Fruit fly (Drosophila melanogaster) Kc167 (cell line): ENCODE data around the gene Scm.

Experiments used
- Myc ChIP-seq: fragments of >200 bp; optimal IDR thresholded peaks from 2 replicates; lab custom pipeline; 2017; ENCODE audit warnings: missing external identifiers
- Sin3A ChIP-seq: fragments of >200 bp; optimal IDR thresholded peaks from 2 replicates; lab custom pipeline; 2018; ENCODE audit warnings: missing external identifiers
- h ChIP-seq: fragments of >200 bp; optimal IDR thresholded peaks from 3 replicates; lab custom pipeline; 2018; ENCODE audit warnings: missing external identifiers
- insv ChIP-seq: fragments of >200 bp; optimal IDR thresholded peaks from 3 replicates; lab custom pipeline; 2018; ENCODE audit warnings: missing external identifiers
- psq ChIP-seq: fragments of >200 bp; optimal IDR thresholded peaks from 2 replicates; lab custom pipeline; 2017; ENCODE audit warnings: missing external identifiers
- ttk ChIP-seq: sonication (Bioruptor generic); optimal IDR thresholded peaks from 2 replicates; lab custom pipeline; 2017; ENCODE audit warnings: missing external identifiers

DNA sequence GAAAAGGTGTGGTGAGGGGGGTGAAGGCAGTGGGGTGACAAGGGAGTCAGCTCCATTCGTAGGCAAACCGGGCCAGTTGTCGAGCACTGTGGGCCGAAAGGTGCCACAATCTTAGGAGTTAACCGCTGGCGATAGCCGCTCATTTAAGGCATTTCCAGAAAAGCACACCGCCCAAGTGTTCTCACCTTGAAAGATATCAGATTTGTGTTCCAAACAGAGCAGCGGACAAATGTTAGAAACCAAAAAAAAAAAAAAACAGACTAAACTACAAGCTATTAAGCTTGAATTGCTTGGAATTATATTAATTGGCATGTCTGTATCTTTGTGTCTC is 43.2 kb downstream of the Scm start:
- TF ChIP-seq Sin3A (lab: Kevin White, UChicago) (no peak), h (lab: Kevin White, UChicago) (no peak), psq (lab: Kevin White, UChicago) (no peak), Myc (no peak), ttk (lab: Kevin White, UChicago) (no peak), insv (lab: Kevin White, UChicago) (no peak)
